Fruit fly (Drosophila melanogaster) whole organism, adult: ENCODE results near the gene asl.

Source experiments
- CG12768 ChIP-seq: fragments of 200-800 bp; sonication (Bioruptor generic); optimal IDR thresholded peaks from 2 replicates; lab custom pipeline; 2017; ENCODE audit warnings: missing biosample characterization, missing genetic modification characterization, mild to moderate bottlenecking, moderate library complexity, missing genetic modification reagents
- CG14711 ChIP-seq: fragments of 200-800 bp; sonication (Bioruptor generic); optimal IDR thresholded peaks from 2 replicates; lab custom pipeline; 2018; ENCODE audit warnings: missing biosample characterization, mild to moderate bottlenecking, missing genetic modification characterization, moderate library complexity
- CG33017 ChIP-seq: fragments of 200-800 bp; sonication (Bioruptor generic); optimal IDR thresholded peaks from 2 replicates; lab custom pipeline; 2018; ENCODE audit warnings: missing biosample characterization, mild to moderate bottlenecking, missing genetic modification characterization, moderate library complexity
- CG5204 ChIP-seq: fragments of 200-800 bp; sonication (Bioruptor generic); optimal IDR thresholded peaks from 2 replicates; lab custom pipeline; 2016; ENCODE audit warnings: missing biosample characterization, missing genetic modification characterization
- Clk ChIP-seq: fragments of 200-800 bp; sonication (Bioruptor generic); optimal IDR thresholded peaks from 2 replicates; lab custom pipeline; 2017; ENCODE audit warnings: missing biosample characterization, missing genetic modification characterization
- Crg-1 ChIP-seq: fragments of 200-800 bp; sonication (Bioruptor generic); optimal IDR thresholded peaks from 2 replicates; lab custom pipeline; 2016; ENCODE audit warnings: missing biosample characterization, missing genetic modification characterization
- Mnt ChIP-seq: fragments of 200-800 bp; sonication (Bioruptor generic); optimal IDR thresholded peaks from 2 replicates; lab custom pipeline; 2016; ENCODE audit warnings: missing biosample characterization, mild to moderate bottlenecking, missing genetic modification characterization
- cic ChIP-seq: fragments of 200-800 bp; sonication (Bioruptor generic); optimal IDR thresholded peaks from 2 replicates; lab custom pipeline; 2017; ENCODE audit warnings: missing biosample characterization, mild to moderate bottlenecking, missing genetic modification characterization, moderate library complexity
- kay ChIP-seq: fragments of 200-800 bp; sonication (Bioruptor generic); peaks from one replicate; lab custom pipeline; 2016; ENCODE audit warnings: missing biosample characterization, missing genetic modification characterization, borderline replicate concordance
- pad ChIP-seq: fragments of 200-800 bp; sonication (Bioruptor generic); optimal IDR thresholded peaks from 3 replicates; lab custom pipeline; 2017; ENCODE audit warnings: missing biosample characterization, missing genetic modification characterization, mild to moderate bottlenecking, moderate library complexity, missing genetic modification reagents
- tj ChIP-seq: fragments of 200-800 bp; sonication (Bioruptor generic); optimal IDR thresholded peaks from 3 replicates; lab custom pipeline; 2017; ENCODE audit warnings: missing biosample characterization, mild to moderate bottlenecking, missing genetic modification characterization, moderate library complexity

dm6 chr3R:5570635-5571436 lies 35.5 kb downstream of the asl start, which contains the start of gene CRMP:
- TF ChIP-seq kay (GFP tag; lab: Kevin White, UChicago) = peak; percentile 58
- TF ChIP-seq pad (GFP tag; lab: Kevin White, UChicago) = peak; percentile 34
- no peak for TF ChIP-seq Mnt
- no peak for TF ChIP-seq cic (GFP tag; lab: Kevin White, UChicago)
- no peak for TF ChIP-seq CG5204 (GFP tag; lab: Kevin White, UChicago)
- no peak for TF ChIP-seq Crg-1 (GFP tag; lab: Kevin White, UChicago)
- peak; percentile 25 for TF ChIP-seq CG12768
- TF ChIP-seq CG33017 (tag; lab: Kevin White, UChicago) = no peak
- TF ChIP-seq tj (GFP tag; lab: Kevin White, UChicago) = peak; percentile 37
- TF ChIP-seq CG14711 (tag; lab: Kevin White, UChicago) = peak; percentile 11
- TF ChIP-seq Clk (GFP tag; lab: Kevin White, UChicago) = no peak
